Worm (Caenorhabditis elegans): ENCODE results near the gene F53E4.1.

- no peak for TF ChIP-seq nhr-12 (tag; optimal IDR thresholded peaks at IDR 0.05)
- no peak for TF ChIP-seq ceh-82 (tag; optimal IDR thresholded peaks at IDR 0.05)
- TF ChIP-seq unc-55 (GFP tag; optimal IDR thresholded peaks at IDR 0.05): no peak
- no peak for TF ChIP-seq unc-62 (GFP tag; optimal IDR thresholded peaks at IDR 0.05)
- no peak for TF ChIP-seq C34F6.9 (tag; optimal IDR thresholded peaks at IDR 0.05)
Observed at ce11 chrV:15687660-15688059, 19.6 kb upstream of the F53E4.1 start, which contains the start of gene nhr-197.
